Worm (Caenorhabditis elegans): ENCODE results near the gene T25B2.3.

Gene T25B2.3

ce11 chrX:6129277-6129676 is 46.7 kb upstream of the T25B2.3 start (continued):
- no peak for TF ChIP-seq daf-16 (GFP tag; optimal IDR thresholded peaks at IDR 0.05)
- peak; percentile 77 for TF ChIP-seq daf-16 (tag; optimal IDR thresholded peaks at IDR 0.05)
- peak; percentile 85 for TF ChIP-seq dmd-6 (GFP tag; IDR thresholded peaks at IDR 0.05)
- TF ChIP-seq aha-1 (tag) = peak; percentile 51
- TF ChIP-seq tag-97 (GFP tag; IDR thresholded peaks at IDR 0.05) = no peak
- peak; percentile 81 for TF ChIP-seq pqm-1 (tag; optimal IDR thresholded peaks at IDR 0.05)
- peak; percentile 34 for TF ChIP-seq nhr-77 (tag; optimal IDR thresholded peaks at IDR 0.05)
- TF ChIP-seq arid-1 (GFP tag; conservative IDR thresholded peaks at IDR 0.05) = no peak
- peak in 1 of 2 experiments; percentile 16 for TF ChIP-seq lsy-2 (tag; optimal IDR thresholded peaks at IDR 0.05)

- peak; percentile 31; the same call in 1 of the 2 replicates for TF ChIP-seq hmg-1.1 (GFP tag; IDR thresholded peaks at IDR 0.05)
- peak; percentile 56 for TF ChIP-seq rbr-2 (tag; optimal IDR thresholded peaks at IDR 0.05)
- TF ChIP-seq mep-1 (tag; optimal IDR thresholded peaks at IDR 0.05) = peak; percentile 16
- TF ChIP-seq pha-4 (GFP tag; IDR thresholded peaks at IDR 0.05) = peak; percentile 15; the same call in 1 of the 2 replicates
- no peak for TF ChIP-seq pha-4 (tag; optimal IDR thresholded peaks at IDR 0.05)
- no peak for TF ChIP-seq lin-1 (GFP tag; IDR thresholded peaks at IDR 0.05)
- TF ChIP-seq vab-7 (GFP tag; IDR thresholded peaks at IDR 0.05) = no peak
- peak; percentile 83 for TF ChIP-seq set-16 (GFP tag; IDR thresholded peaks at IDR 0.05)
- peak in 1 of 2 experiments; percentile 49 for TF ChIP-seq unc-62 (GFP tag; optimal IDR thresholded peaks at IDR 0.05 in 1 of 2)
- no peak for TF ChIP-seq unc-62 (tag; optimal IDR thresholded peaks at IDR 0.05)
- peak; percentile 15 for TF ChIP-seq hlh-11 (tag; optimal IDR thresholded peaks at IDR 0.05)
Observed at ce11 chrX:6134423-6134822, 41.5 kb upstream of the T25B2.3 start.

- TF ChIP-seq aha-1 (tag) (peak; percentile 45), rbr-2 (tag; optimal IDR thresholded peaks at IDR 0.05) (no peak), unc-62 (GFP tag; optimal IDR thresholded peaks at IDR 0.05 in 1 of 2) (peak in 1 of 2 experiments; percentile 43), unc-62 (tag; optimal IDR thresholded peaks at IDR 0.05) (no peak), nhr-25 (tag; optimal IDR thresholded peaks at IDR 0.05; ENCODE audit: borderline replicate concordance, insufficient read depth) (no peak), skn-1 (tag; optimal IDR thresholded peaks at IDR 0.05) (no peak)
Observed at ce11 chrX:6138243-6138642, 37.7 kb upstream of the T25B2.3 start, which contains the start of gene Y72A10A.1. Gene Y72A10A.1, minus strand, starts transcription at chrX:6138343.

ce11 chrX:6145921-6146320 is 30.0 kb upstream of the T25B2.3 start:
- TF ChIP-seq nhr-11 (tag; optimal IDR thresholded peaks at IDR 0.05) (no peak), ZK546.5 (tag; optimal IDR thresholded peaks at IDR 0.05) (no peak), unc-62 (GFP tag; optimal IDR thresholded peaks at IDR 0.05 in 1 of 2) (peak in 1 of 2 experiments; percentile 61), unc-62 (tag; optimal IDR thresholded peaks at IDR 0.05) (no peak), mxl-2 (GFP tag; conservative IDR thresholded peaks at IDR 0.05) (no peak), fos-1 (tag; optimal IDR thresholded peaks at IDR 0.05) (no peak), nhr-42 (GFP tag; IDR thresholded peaks at IDR 0.05) (no peak)

- TF ChIP-seq F10B5.3 (tag; optimal IDR thresholded peaks at IDR 0.05) (no peak), zfp-2 (tag; optimal IDR thresholded peaks at IDR 0.05) (no peak), arid-1 (GFP tag; conservative IDR thresholded peaks at IDR 0.05) (no peak), lin-13 (GFP tag; optimal IDR thresholded peaks at IDR 0.05) (no peak), madf-9 (GFP tag; conservative IDR thresholded peaks at IDR 0.05) (no peak), zip-2 (tag; optimal IDR thresholded peaks at IDR 0.05) (no peak), hif-1 (tag; optimal IDR thresholded peaks at IDR 0.05) (no peak), nhr-28 (tag; optimal IDR thresholded peaks at IDR 0.05) (no peak), Y5F2A.4 (GFP tag; optimal IDR thresholded peaks at IDR 0.05) (no peak), tra-1 (GFP tag; IDR thresholded peaks at IDR 0.05) (no peak), cey-2 (tag; optimal IDR thresholded peaks at IDR 0.05; ENCODE audit: borderline replicate concordance, insufficient read depth) (no peak), ZK546.5 (tag; optimal IDR thresholded peaks at IDR 0.05) (no peak), unc-39 (tag; optimal IDR thresholded peaks at IDR 0.05) (no peak), daf-19 (GFP tag; conservative IDR thresholded peaks at IDR 0.05) (no peak), ceh-44 (GFP tag; IDR thresholded peaks at IDR 0.05) (no peak)
Observed at ce11 chrX:6150449-6150848, 25.5 kb upstream of the T25B2.3 start, which contains the start of gene tag-275. Gene tag-275, minus strand, starts transcription at chrX:6150549.

Measured in whole organism, L4 larva.